Worm (Caenorhabditis elegans): ENCODE data around the gene nyn-1.

nyn-1 gene

ce11 chrIV:13645823-13646222 is 41.0 kb downstream of the nyn-1 start, which contains the start of gene srz-29:
srz-29 (minus strand) TSS chrIV:13645923.
- TF ChIP-seq ceh-18 (tag; optimal IDR thresholded peaks at IDR 0.05) (no peak), pqm-1 (tag; optimal IDR thresholded peaks at IDR 0.05) (no peak), ztf-16 (tag; optimal IDR thresholded peaks at IDR 0.05) (no peak), rnt-1 (tag; optimal IDR thresholded peaks at IDR 0.05) (no peak), C38D4.7 (GFP tag; optimal IDR thresholded peaks at IDR 0.05) (no peak), sdc-2 (tag; optimal IDR thresholded peaks at IDR 0.05) (no peak), npax-4 (tag; optimal IDR thresholded peaks at IDR 0.05) (no peak), fkh-6 (tag; optimal IDR thresholded peaks at IDR 0.05) (no peak), che-1 (tag; optimal IDR thresholded peaks at IDR 0.05) (no peak), pha-4 (tag; optimal IDR thresholded peaks at IDR 0.05) (no peak), tbx-7 (tag; optimal IDR thresholded peaks at IDR 0.05) (no peak), K02D7.2 (tag; optimal IDR thresholded peaks at IDR 0.05) (no peak), odd-2 (tag; optimal IDR thresholded peaks at IDR 0.05) (no peak), elt-2 (tag; optimal IDR thresholded peaks at IDR 0.05) (no peak), ceh-34 (tag; optimal IDR thresholded peaks at IDR 0.05) (no peak), ceh-31 (tag; optimal IDR thresholded peaks at IDR 0.05) (no peak), unc-3 (GFP tag; conservative IDR thresholded peaks at IDR 0.05) (no peak), unc-3 (tag; optimal IDR thresholded peaks at IDR 0.05) (no peak), ceh-24 (tag; optimal IDR thresholded peaks at IDR 0.05) (no peak), nfya-1 (tag; optimal IDR thresholded peaks at IDR 0.05) (no peak), madf-2 (tag; optimal IDR thresholded peaks at IDR 0.05) (no peak)

- TF ChIP-seq elt-2 (tag; optimal IDR thresholded peaks at IDR 0.05) (peak; percentile 67), unc-42 (tag; optimal IDR thresholded peaks at IDR 0.05) (no peak)
Measured at ce11 chrIV:13639027-13639426, 47.8 kb downstream of the nyn-1 start, which contains the start of gene ugt-22. ugt-22 (plus strand) TSS chrIV:13639260.

- no peak for TF ChIP-seq madf-2 (tag; optimal IDR thresholded peaks at IDR 0.05)
Measured at ce11 chrIV:13636975-13637374, 49.8 kb downstream of the nyn-1 start, which contains the start of gene C08F11.7. C08F11.7 (plus strand) TSS chrIV:13637275.
